Fruit fly (Drosophila melanogaster) whole organism, embryonic: Measurements from ENCODE around the gene CG12347.
A peak's percentile ranks its signal among the peaks of the same experiment; 100 is the strongest.

ENCODE experiments used
- Antp ChIP-seq: fragments of 200-800 bp; sonication (Bioruptor generic); optimal IDR thresholded peaks from 3 replicates; lab custom pipeline; 2016; ENCODE audit warnings: missing biosample characterization, missing genetic modification characterization
- CG1024 ChIP-seq: fragments of 200-800 bp; sonication (Bioruptor generic); IDR thresholded peaks from 2 replicates; pipeline ENCODE4 v1.3.6; 2022; ENCODE audit warnings: missing biosample characterization, missing genetic modification characterization
- CG1233 ChIP-seq: fragments of 200-800 bp; sonication (Bioruptor generic); optimal IDR thresholded peaks from 4 replicates; lab custom pipeline; 2018; ENCODE audit warnings: missing biosample characterization, mild to moderate bottlenecking, missing genetic modification characterization
- CG12391 ChIP-seq: fragments of 200-800 bp; sonication (Bioruptor generic); optimal IDR thresholded peaks from 3 replicates; lab custom pipeline; 2018; ENCODE audit warnings: missing biosample characterization, mild to moderate bottlenecking, missing genetic modification characterization, moderate library complexity
- CG12769 ChIP-seq: fragments of 200-800 bp; sonication (Bioruptor generic); optimal IDR thresholded peaks from 2 replicates; lab custom pipeline; 2019; ENCODE audit warnings: missing biosample characterization, mild to moderate bottlenecking, missing genetic modification characterization, moderate library complexity
- CG13624 ChIP-seq: fragments of 200-800 bp; sonication (Bioruptor generic); optimal IDR thresholded peaks from 2 replicates; lab custom pipeline; 2016; ENCODE audit warnings: missing biosample characterization, missing genetic modification characterization
- CG16815 ChIP-seq: fragments of 200-800 bp; sonication (Bioruptor generic); optimal IDR thresholded peaks from 3 replicates; lab custom pipeline; 2017; ENCODE audit warnings: missing biosample characterization, mild to moderate bottlenecking, missing genetic modification characterization
- CG17186 ChIP-seq: fragments of 200-800 bp; sonication (Bioruptor generic); optimal IDR thresholded peaks from 3 replicates; lab custom pipeline; 2017; ENCODE audit warnings: missing biosample characterization, missing genetic modification reagents, missing genetic modification characterization
- CG17829 ChIP-seq: fragments of 200-800 bp; optimal IDR thresholded peaks from 2 replicates; lab custom pipeline; 2019; ENCODE audit warnings: missing biosample characterization, mild to moderate bottlenecking, missing genetic modification characterization, moderate library complexity
- CG1832 ChIP-seq: fragments of 200-800 bp; sonication (Bioruptor generic); optimal IDR thresholded peaks from 2 replicates; lab custom pipeline; 2017; ENCODE audit warnings: missing biosample characterization, mild to moderate bottlenecking, missing genetic modification characterization, inconsistent platforms
- CG18764 ChIP-seq: fragments of 200-800 bp; sonication (Bioruptor generic); optimal IDR thresholded peaks from 3 replicates; lab custom pipeline; 2016; ENCODE audit warnings: missing biosample characterization, missing genetic modification characterization
- CG2199 ChIP-seq: fragments of 200-800 bp; sonication (Bioruptor generic); IDR thresholded peaks from 3 replicates; pipeline ENCODE4 v1.3.6; 2022; ENCODE audit warnings: missing biosample characterization, missing genetic modification characterization
- CG2678 ChIP-seq: fragments of 200-800 bp; sonication (Bioruptor generic); optimal IDR thresholded peaks from 3 replicates; lab custom pipeline; 2019; ENCODE audit warnings: missing biosample characterization, mild to moderate bottlenecking, missing genetic modification characterization, moderate library complexity
- CG2875 ChIP-seq: fragments of 200-800 bp; sonication (Bioruptor generic); optimal IDR thresholded peaks from 2 replicates; lab custom pipeline; 2017; ENCODE audit warnings: missing biosample characterization, mild to moderate bottlenecking, missing genetic modification characterization, missing genetic modification reagents
- CG32772 ChIP-seq: fragments of 200-800 bp; sonication (Bioruptor generic); IDR thresholded peaks from 2 replicates; pipeline ENCODE4 v1.3.6; 2022; ENCODE audit warnings: missing biosample characterization, missing genetic modification characterization
- CG3281 ChIP-seq: fragments of 200-800 bp; sonication (Bioruptor generic); optimal IDR thresholded peaks from 3 replicates; lab custom pipeline; 2017; ENCODE audit warnings: missing biosample characterization, mild to moderate bottlenecking, missing genetic modification characterization
- CG33213 ChIP-seq: fragments of 200-800 bp; sonication (Bioruptor generic); optimal IDR thresholded peaks from 3 replicates; lab custom pipeline; 2016; ENCODE audit warnings: missing biosample characterization, missing genetic modification characterization
- CG34224 ChIP-seq: fragments of 200-800 bp; sonication (Bioruptor generic); IDR thresholded peaks from 3 replicates; pipeline ENCODE4 v1.3.6; 2022; ENCODE audit warnings: missing biosample characterization, missing genetic modification characterization; ENCODE audit not compliant: partially characterized antibody
- CG3995 ChIP-seq: fragments of 200-800 bp; sonication (Bioruptor generic); optimal IDR thresholded peaks from 3 replicates; lab custom pipeline; 2016; ENCODE audit warnings: missing biosample characterization, missing genetic modification characterization
- CG4854 ChIP-seq: fragments of 200-800 bp; sonication (Bioruptor generic); optimal IDR thresholded peaks from 2 replicates; lab custom pipeline; 2016; ENCODE audit warnings: missing biosample characterization, missing genetic modification characterization, inconsistent platforms
- CG6254 ChIP-seq: fragments of 200-800 bp; sonication (Bioruptor generic); optimal IDR thresholded peaks from 3 replicates; lab custom pipeline; 2017; ENCODE audit warnings: mild to moderate bottlenecking, missing biosample characterization, missing genetic modification reagents, missing genetic modification characterization
- CG6272 ChIP-seq: fragments of 200-800 bp; sonication (Bioruptor generic); IDR thresholded peaks from 2 replicates; pipeline ENCODE4 v1.3.6; 2022; ENCODE audit warnings: missing biosample characterization, missing genetic modification characterization
- CG7786 ChIP-seq: fragments of 200-800 bp; sonication (Bioruptor generic); optimal IDR thresholded peaks from 2 replicates; lab custom pipeline; 2016; ENCODE audit warnings: missing biosample characterization, missing genetic modification characterization
- CG9215 ChIP-seq: fragments of 200-800 bp; sonication (Bioruptor generic); IDR thresholded peaks from 2 replicates; pipeline ENCODE4 v1.3.6; 2022; ENCODE audit warnings: missing biosample characterization, missing genetic modification characterization
- CG9817 ChIP-seq: fragments of 200-800 bp; sonication (Bioruptor generic); optimal IDR thresholded peaks from 2 replicates; lab custom pipeline; 2018; ENCODE audit warnings: missing biosample characterization, mild to moderate bottlenecking, missing genetic modification characterization, moderate library complexity
- Deaf1 ChIP-seq: fragments of 200-800 bp; optimal IDR thresholded peaks from 3 replicates; lab custom pipeline; 2019; ENCODE audit warnings: missing biosample characterization, mild to moderate bottlenecking, missing genetic modification characterization, moderate library complexity
- Dek ChIP-seq: fragments of 200-800 bp; sonication (Bioruptor generic); optimal IDR thresholded peaks from 3 replicates; lab custom pipeline; 2019; ENCODE audit warnings: missing biosample characterization, mild to moderate bottlenecking, missing genetic modification characterization, moderate library complexity
- Dip3 ChIP-seq: fragments of 200-800 bp; sonication (Bioruptor generic); optimal IDR thresholded peaks from 3 replicates; lab custom pipeline; 2016; ENCODE audit warnings: missing biosample characterization, missing genetic modification characterization
- Hsf ChIP-seq: fragments of 200-800 bp; sonication (Bioruptor generic); optimal IDR thresholded peaks from 3 replicates; lab custom pipeline; 2016; ENCODE audit warnings: missing biosample characterization, missing genetic modification characterization
- Mes4 ChIP-seq: fragments of 200-800 bp; sonication (Bioruptor generic); optimal IDR thresholded peaks from 2 replicates; lab custom pipeline; 2016; ENCODE audit warnings: missing biosample characterization, missing genetic modification characterization
- Nf-YC ChIP-seq: fragments of 200-800 bp; optimal IDR thresholded peaks from 3 replicates; lab custom pipeline; 2019; ENCODE audit warnings: missing biosample characterization, mild to moderate bottlenecking, missing genetic modification characterization, moderate library complexity
- Optix ChIP-seq: fragments of 200-800 bp; sonication (Bioruptor generic); IDR thresholded peaks from 3 replicates; pipeline ENCODE4 v1.3.6; 2022; ENCODE audit warnings: missing biosample characterization, missing genetic modification characterization
- Ssrp ChIP-seq: fragments of 200-800 bp; sonication (Bioruptor generic); optimal IDR thresholded peaks from 2 replicates; lab custom pipeline; 2018; ENCODE audit warnings: missing biosample characterization, mild to moderate bottlenecking, missing genetic modification characterization, moderate library complexity
- Usf ChIP-seq: fragments of 200-800 bp; sonication (Bioruptor generic); optimal IDR thresholded peaks from 2 replicates; lab custom pipeline; 2017; ENCODE audit warnings: missing genotype, missing biosample characterization, missing genetic modification characterization
- Vsx1 ChIP-seq: fragments of 200-800 bp; sonication (Bioruptor generic); optimal IDR thresholded peaks from 2 replicates; lab custom pipeline; 2017; ENCODE audit warnings: missing biosample characterization, mild to moderate bottlenecking, missing genetic modification characterization, missing genetic modification reagents
- ato ChIP-seq: fragments of 200-800 bp; sonication (Bioruptor generic); IDR thresholded peaks from 2 replicates; pipeline ENCODE4 v1.3.6; 2022; ENCODE audit warnings: missing biosample characterization, missing genetic modification characterization; ENCODE audit not compliant: partially characterized antibody
- az2 ChIP-seq: fragments of 200-800 bp; sonication (Bioruptor generic); optimal IDR thresholded peaks from 3 replicates; lab custom pipeline; 2016; ENCODE audit warnings: missing biosample characterization, missing genetic modification characterization
- caup ChIP-seq: fragments of 200-800 bp; sonication (Bioruptor generic); optimal IDR thresholded peaks from 3 replicates; lab custom pipeline; 2017; ENCODE audit warnings: missing biosample characterization, mild to moderate bottlenecking, missing genetic modification characterization, moderate library complexity; ENCODE audit not compliant: severe bottlenecking
- chinmo ChIP-seq: fragments of 200-800 bp; sonication (Bioruptor generic); IDR thresholded peaks from 4 replicates; pipeline ENCODE4 v1.3.6; 2022; ENCODE audit warnings: missing biosample characterization, missing genetic modification characterization; ENCODE audit not compliant: partially characterized antibody
- croc ChIP-seq: fragments of 200-800 bp; sonication (Bioruptor generic); conservative IDR thresholded peaks from 3 replicates; pipeline ENCODE4 v1.3.6; 2022; ENCODE audit warnings: missing biosample characterization, missing genetic modification characterization
- ewg ChIP-seq: fragments of 200-800 bp; sonication (Bioruptor generic); optimal IDR thresholded peaks from 3 replicates; lab custom pipeline; 2017; ENCODE audit warnings: mild to moderate bottlenecking, missing biosample characterization, missing genetic modification reagents, missing genetic modification characterization
- gcm ChIP-seq: fragments of 200-800 bp; sonication (Bioruptor generic); optimal IDR thresholded peaks from 2 replicates; lab custom pipeline; 2019; ENCODE audit warnings: missing biosample characterization, mild to moderate bottlenecking, missing genetic modification characterization, moderate library complexity
- ind ChIP-seq: fragments of 200-800 bp; sonication (Bioruptor generic); optimal IDR thresholded peaks from 3 replicates; lab custom pipeline; 2016; ENCODE audit warnings: missing biosample characterization, missing genetic modification characterization
- lilli ChIP-seq: fragments of 200-800 bp; sonication (Bioruptor generic); optimal IDR thresholded peaks from 3 replicates; lab custom pipeline; 2016; ENCODE audit warnings: missing biosample characterization, missing genetic modification characterization
- nom ChIP-seq: fragments of 200-800 bp; sonication (Bioruptor generic); optimal IDR thresholded peaks from 2 replicates; lab custom pipeline; 2017; ENCODE audit warnings: missing biosample characterization, missing genetic modification characterization, mild to moderate bottlenecking, moderate library complexity, missing genetic modification reagents
- pho ChIP-seq: fragments of 200-800 bp; sonication (Bioruptor generic); optimal IDR thresholded peaks from 2 replicates; lab custom pipeline; 2016; ENCODE audit warnings: missing biosample characterization, missing genetic modification characterization
- zfh2 ChIP-seq: fragments of 200-800 bp; sonication (Bioruptor generic); optimal IDR thresholded peaks from 2 replicates; lab custom pipeline; 2016; ENCODE audit warnings: missing biosample characterization, missing genetic modification characterization

CG12347 gene

DNA sequence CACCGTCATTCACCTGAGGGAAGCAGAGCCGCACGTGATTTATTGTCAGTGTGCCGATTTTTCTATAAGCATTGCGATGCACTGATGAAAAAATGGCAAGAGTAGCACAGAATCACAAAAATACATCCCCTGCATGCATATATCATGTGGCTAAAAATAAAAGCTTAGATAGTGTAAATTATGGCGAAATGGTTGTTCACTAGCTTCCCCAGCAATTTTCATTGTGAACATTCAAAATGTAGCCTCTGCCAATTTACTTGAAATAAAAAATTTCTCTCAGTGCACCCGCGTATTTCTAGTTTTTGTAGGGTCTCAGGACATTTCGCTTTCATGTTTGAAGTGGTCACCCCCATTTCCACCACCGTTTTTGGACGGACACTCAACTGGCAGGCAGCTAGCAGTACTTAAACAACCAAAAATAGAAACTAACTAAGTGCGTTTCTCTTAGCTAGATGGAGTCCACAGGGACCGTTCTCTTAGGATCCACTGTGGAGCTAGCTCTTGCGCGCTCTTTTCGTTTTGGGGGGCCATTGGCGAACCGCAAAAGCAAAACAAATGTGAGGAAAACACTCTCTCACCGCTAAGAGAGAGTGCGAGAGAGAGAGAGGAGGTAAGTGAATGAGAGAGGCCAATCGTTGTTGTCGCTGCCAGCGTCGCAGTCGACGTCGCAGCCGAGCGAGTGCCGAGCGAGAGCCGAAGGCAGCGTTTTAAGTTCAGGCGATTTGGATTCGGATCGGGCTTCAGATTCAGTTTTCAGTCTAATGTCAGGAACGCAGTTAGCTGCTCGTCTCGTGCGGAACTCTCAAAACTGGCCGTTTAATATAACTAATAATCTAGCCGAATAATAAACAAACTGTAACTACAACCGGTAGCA is 37.4 kb downstream of the CG12347 start (continued):
- peak; percentile 30 for TF ChIP-seq CG4854 (GFP tag; lab: Kevin White, UChicago)
- peak; percentile 21; the same call in 1 of the 3 replicates for TF ChIP-seq Optix (GFP tag; lab: Robert Waterston, UW)
- peak; percentile 25 for TF ChIP-seq Mes4 (GFP tag; lab: Kevin White, UChicago)
- TF ChIP-seq zfh2 (GFP tag; lab: Kevin White, UChicago): peak; percentile 25
- no peak for TF ChIP-seq CG17186 (GFP tag; lab: Kevin White, UChicago)
- TF ChIP-seq CG33213 (GFP tag; lab: Kevin White, UChicago): peak; percentile 31
- TF ChIP-seq CG2678 (tag; lab: Kevin White, UChicago): peak; percentile 67
- peak; percentile 22 for TF ChIP-seq CG2875
- peak; percentile 60 for TF ChIP-seq gcm (GFP tag; lab: Kevin White, UChicago)
- peak; percentile 51 for TF ChIP-seq CG1832 (GFP tag; lab: Kevin White, UChicago)
- TF ChIP-seq Usf (GFP tag; lab: Kevin White, UChicago): no peak
- peak; percentile 53 for TF ChIP-seq CG12391
- TF ChIP-seq nom (GFP tag; lab: Kevin White, UChicago): peak; percentile 14
- TF ChIP-seq CG17829 (tag; lab: Kevin White, UChicago): no peak
- TF ChIP-seq CG1233: peak; percentile 37
- TF ChIP-seq pho (GFP tag; lab: Kevin White, UChicago): peak; percentile 34
- 0 out of 2 replicates have a peak, but pooled peaks have one; percentile 14 for TF ChIP-seq CG1024
- TF ChIP-seq croc (GFP tag; lab: Robert Waterston, UW): no peak
- TF ChIP-seq CG16815 (GFP tag; lab: Kevin White, UChicago): peak; percentile 40
- peak; percentile 51 for TF ChIP-seq CG7786
- peak; percentile 36 for TF ChIP-seq CG3281 (GFP tag; lab: Kevin White, UChicago)
- peak; percentile 25 for TF ChIP-seq CG9817 (tag; lab: Kevin White, UChicago)
- TF ChIP-seq CG18764 (GFP tag; lab: Kevin White, UChicago): peak; percentile 14
- peak; percentile 49 for TF ChIP-seq Ssrp (tag; lab: Kevin White, UChicago)
- peak; percentile 39 for TF ChIP-seq ind (GFP tag; lab: Kevin White, UChicago)
- no peak for TF ChIP-seq CG3995
- peak; percentile 56; the same call in 1 of the 3 replicates for TF ChIP-seq CG2199 (GFP tag; lab: Robert Waterston, UW)
- peak; percentile 57 for TF ChIP-seq Antp
- TF ChIP-seq CG9215 (GFP tag; lab: Robert Waterston, UW): peak; percentile 39; the same call in 1 of the 2 replicates
- 0 out of 2 replicates have a peak, but pooled peaks have one; percentile 5 for TF ChIP-seq CG6272 (GFP tag; lab: Robert Waterston, UW)
- TF ChIP-seq Dip3 (GFP tag; lab: Kevin White, UChicago): no peak
- TF ChIP-seq ewg (GFP tag; lab: Kevin White, UChicago): peak; percentile 21
- peak; percentile 5; the same call in 1 of the 2 replicates for TF ChIP-seq ato (GFP tag; lab: Robert Waterston, UW)
- peak; percentile 99 for TF ChIP-seq Deaf1 (tag; lab: Kevin White, UChicago)
- TF ChIP-seq CG6254: peak; percentile 1
- no peak for TF ChIP-seq Dek (tag; lab: Kevin White, UChicago)
- TF ChIP-seq Nf-YC (tag; lab: Kevin White, UChicago): peak; percentile 97
- TF ChIP-seq CG12769: peak; percentile 35
- TF ChIP-seq CG34224: peak; percentile 82
- peak; percentile 27 for TF ChIP-seq az2 (GFP tag; lab: Kevin White, UChicago)
- 0 out of 2 replicates have a peak, but pooled peaks have one; percentile 38 for TF ChIP-seq CG32772 (GFP tag; lab: Robert Waterston, UW)
- TF ChIP-seq CG13624: peak; percentile 9
- peak; percentile 75; the same call in 2 of the 4 replicates for TF ChIP-seq chinmo (GFP tag; lab: Robert Waterston, UW)
- peak; percentile 60 for TF ChIP-seq lilli (GFP tag; lab: Kevin White, UChicago)
- TF ChIP-seq caup (GFP tag; lab: Kevin White, UChicago): peak; percentile 23
- peak; percentile 34 for TF ChIP-seq Vsx1 (GFP tag; lab: Kevin White, UChicago)
- peak; percentile 38 for TF ChIP-seq Hsf (GFP tag; lab: Kevin White, UChicago)
